Worm (Caenorhabditis elegans): ENCODE results near the gene Y51B9A.6.

Y51B9A.6 gene

ce11 chrII:9416381-9417276, 13.6 kb upstream of the Y51B9A.6 start, which contains the start of the genes gss-1 and chch-3:
Gene gss-1 (minus strand): TSS chrII:9416431.
Gene chch-3 (plus strand): TSS chrII:9417013.
- TF ChIP-seq unc-62 (GFP tag; optimal IDR thresholded peaks at IDR 0.05), result no peak

- TF ChIP-seq unc-62 (GFP tag; optimal IDR thresholded peaks at IDR 0.05), result no peak
Observed at ce11 chrII:9412086-9412608, 9.2 kb upstream of the Y51B9A.6 start, which contains the start of gene arrd-3. Gene arrd-3 (plus strand): TSS chrII:9412558.

ce11 chrII:9411497-9411896, 8.5 kb upstream of the Y51B9A.6 start, which contains the start of gene M176.9:
Gene M176.9 (minus strand): TSS chrII:9411597.
- no peak for TF ChIP-seq unc-62 (GFP tag; optimal IDR thresholded peaks at IDR 0.05)

ce11 chrII:9407469-9407868, 4.5 kb upstream of the Y51B9A.6 start, which contains the start of gene arrd-2:
Gene arrd-2 (plus strand): TSS chrII:9407769.
- TF ChIP-seq unc-62 (GFP tag; optimal IDR thresholded peaks at IDR 0.05), result no peak

- no peak for TF ChIP-seq unc-62 (GFP tag; optimal IDR thresholded peaks at IDR 0.05)
Observed at ce11 chrII:9407020-9407419, 4.0 kb upstream of the Y51B9A.6 start, which contains the start of gene mpz-6. Gene mpz-6 (minus strand): TSS chrII:9407120.

ce11 chrII:9403846-9404245, 859 bp upstream of the Y51B9A.6 start, which contains the start of gene Y51B9A.5:
Gene Y51B9A.5 (plus strand): TSS chrII:9404146.
- TF ChIP-seq unc-62 (GFP tag; optimal IDR thresholded peaks at IDR 0.05), result no peak

- TF ChIP-seq unc-62 (GFP tag; optimal IDR thresholded peaks at IDR 0.05), result no peak
Observed at ce11 chrII:9399746-9400145, 3.2 kb downstream of the Y51B9A.6 start, which contains the start of gene Y51B9A.7. Gene Y51B9A.7 (plus strand): TSS chrII:9400046.

ce11 chrII:9398370-9398901, 4.6 kb downstream of the Y51B9A.6 start, which contains the start of the genes Y51B9A.14 and Y51B9A.8:
Gene Y51B9A.14 (minus strand): TSS chrII:9398470.
Gene Y51B9A.8 (plus strand): TSS chrII:9398851.
- no peak for TF ChIP-seq unc-62 (GFP tag; optimal IDR thresholded peaks at IDR 0.05)

- TF ChIP-seq unc-62 (GFP tag; optimal IDR thresholded peaks at IDR 0.05), result no peak
Observed at ce11 chrII:9397496-9397895, 5.5 kb downstream of the Y51B9A.6 start, which contains the start of gene Y51B9A.9. Gene Y51B9A.9 (minus strand): TSS chrII:9397596.

ce11 chrII:9392724-9393123, 10.3 kb downstream of the Y51B9A.6 start, which contains the start of gene lido-17:
Gene lido-17 (minus strand): TSS chrII:9392824.
- TF ChIP-seq unc-62 (GFP tag; optimal IDR thresholded peaks at IDR 0.05), result no peak

- TF ChIP-seq unc-62 (GFP tag; optimal IDR thresholded peaks at IDR 0.05), result no peak
Observed at ce11 chrII:9385241-9385640, 17.7 kb downstream of the Y51B9A.6 start, which contains the start of gene C06C3.7. Gene C06C3.7 (plus strand): TSS chrII:9385541.

- no peak for TF ChIP-seq unc-62 (GFP tag; optimal IDR thresholded peaks at IDR 0.05)
Observed at ce11 chrII:9379796-9380195, 23.2 kb downstream of the Y51B9A.6 start, which contains the start of gene srh-48. Gene srh-48 (plus strand): TSS chrII:9380096.

ce11 chrII:9378174-9378573, 24.8 kb downstream of the Y51B9A.6 start:
- no peak for TF ChIP-seq unc-62 (GFP tag; optimal IDR thresholded peaks at IDR 0.05)

ce11 chrII:9377158-9377557, 25.8 kb downstream of the Y51B9A.6 start, which contains the start of gene C06C3.10:
Gene C06C3.10 (minus strand): TSS chrII:9377258.
- no peak for TF ChIP-seq unc-62 (GFP tag; optimal IDR thresholded peaks at IDR 0.05)

- TF ChIP-seq unc-62 (GFP tag; optimal IDR thresholded peaks at IDR 0.05), result no peak
Observed at ce11 chrII:9374807-9375206, 28.2 kb downstream of the Y51B9A.6 start, which contains the start of gene C06C3.12. Gene C06C3.12 (plus strand): TSS chrII:9375107.

ce11 chrII:9372991-9373390, 30.0 kb downstream of the Y51B9A.6 start, which contains the start of gene C06C3.4:
Gene C06C3.4 (plus strand): TSS chrII:9373291.
- TF ChIP-seq unc-62 (GFP tag; optimal IDR thresholded peaks at IDR 0.05), result no peak
